Worm (Caenorhabditis elegans): ENCODE results near the gene F53H4.2.

DNA sequence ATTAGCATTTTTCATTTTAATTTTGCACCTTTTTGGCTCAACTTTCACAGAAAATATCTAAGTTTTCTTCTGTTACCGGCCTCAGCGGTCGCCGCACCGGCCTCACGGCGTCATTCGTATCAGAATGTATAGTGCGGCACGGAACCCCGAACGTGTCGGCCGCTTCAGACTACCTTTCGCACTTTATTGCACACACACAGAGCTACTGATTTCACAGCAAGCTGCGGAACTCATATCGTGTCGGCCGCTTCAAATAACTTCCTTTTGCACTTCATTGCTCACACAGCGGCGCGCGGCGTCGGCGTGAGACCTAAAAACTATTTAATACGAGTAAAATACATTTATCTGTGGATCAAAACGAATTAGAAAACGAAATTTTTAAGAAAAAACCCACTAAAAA lies 27.5 kb downstream of the F53H4.2 start:
- TF ChIP-seq ceh-20 (GFP tag; IDR thresholded peaks at IDR 0.05), result no peak
- TF ChIP-seq nhr-102 (tag; optimal IDR thresholded peaks at IDR 0.05), result no peak
- no peak for TF ChIP-seq dpl-1 (GFP tag; optimal IDR thresholded peaks at IDR 0.05)
- TF ChIP-seq pqm-1 (tag; optimal IDR thresholded peaks at IDR 0.05), result no peak
- no peak for TF ChIP-seq set-16 (GFP tag; IDR thresholded peaks at IDR 0.05)
- TF ChIP-seq nhr-76 (tag; optimal IDR thresholded peaks at IDR 0.05), result no peak
- TF ChIP-seq egl-27 (tag; optimal IDR thresholded peaks at IDR 0.05), result no peak
- TF ChIP-seq zfp-3 (GFP tag; conservative IDR thresholded peaks at IDR 0.05), result no peak
- no peak for TF ChIP-seq lim-7 (GFP tag; IDR thresholded peaks at IDR 0.05)
- no peak for TF ChIP-seq nhr-42 (GFP tag; IDR thresholded peaks at IDR 0.05)
- no peak for TF ChIP-seq lin-39 (tag; optimal IDR thresholded peaks at IDR 0.05)
- no peak for TF ChIP-seq snpc-4 (tag; optimal IDR thresholded peaks at IDR 0.05)
- TF ChIP-seq mes-2 (tag; optimal IDR thresholded peaks at IDR 0.05; ENCODE audit: poor library complexity, severe bottlenecking), result no peak
